Fruit fly (Drosophila melanogaster) S2 (cell line): ENCODE data around the gene stai.

Experiments used
- CG8478 ChIP-seq: fragments of >200 bp; optimal IDR thresholded peaks from 2 replicates; lab custom pipeline; 2018
- CTCF ChIP-seq, 2 experiments: fragments of >200 bp; optimal IDR thresholded peaks; 2 replicates each; lab custom pipeline; 2018

DNA sequence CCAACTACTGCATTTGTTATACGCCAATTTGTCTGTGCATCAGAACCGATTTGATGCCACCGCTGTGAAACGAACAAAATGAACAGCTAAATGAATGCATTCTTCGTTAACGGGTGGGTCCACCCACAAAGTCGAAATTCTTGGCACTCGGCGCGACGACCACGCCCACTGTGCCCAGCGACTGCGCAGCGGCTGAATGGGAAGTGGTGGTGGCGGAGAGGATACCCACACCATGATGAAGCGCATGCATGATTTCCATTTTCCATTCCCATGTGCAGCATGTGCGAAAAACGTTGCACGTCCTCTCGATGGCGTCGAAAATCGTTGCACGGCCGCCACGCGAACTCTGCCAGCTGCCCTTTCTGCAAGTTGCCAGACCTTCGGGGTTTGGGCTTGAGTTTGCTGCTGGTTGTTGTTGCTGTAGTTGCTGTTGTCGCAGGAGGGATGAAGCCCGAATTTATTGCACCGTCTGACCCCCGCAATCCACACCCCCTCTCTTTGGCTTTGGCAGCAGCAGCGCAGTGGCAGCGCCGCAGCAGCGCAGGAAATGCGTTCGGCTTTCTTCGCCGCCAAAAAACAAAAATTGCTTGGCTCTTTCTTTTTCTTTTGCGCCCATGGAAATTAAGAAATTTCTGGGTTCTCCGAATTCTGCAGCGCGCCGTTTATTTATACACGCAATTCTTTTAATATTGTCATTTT, 18.9 kb upstream of the stai start:
- TF ChIP-seq CG8478 (lab: Kevin White, UChicago) (no peak), CTCF (optimal IDR thresholded peaks at IDR 0.05; lab: Kevin White, UChicago) (no peak)
